Fruit fly (Drosophila melanogaster): ENCODE results near the gene CG6138.
A peak's percentile ranks its signal among the peaks of the same experiment; 100 is the strongest.

CG6138 gene

DNA sequence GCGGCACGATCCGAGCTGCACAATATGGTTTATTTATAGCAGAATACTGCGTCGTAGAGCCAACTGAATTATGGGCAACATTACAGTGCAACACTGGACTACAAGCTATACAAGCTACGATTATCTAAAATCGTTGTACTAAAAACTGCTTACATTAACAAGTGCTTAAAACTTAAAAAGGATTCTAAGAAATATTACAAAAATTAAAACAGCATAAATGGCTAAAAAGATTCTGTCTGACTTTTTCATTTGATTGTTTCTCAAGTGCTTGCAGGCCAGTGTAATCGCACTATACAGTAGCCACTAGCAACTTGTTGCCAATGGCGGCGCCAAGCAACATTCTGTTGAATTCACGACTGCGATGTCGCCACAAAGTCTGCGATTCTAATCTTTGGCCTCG is 49.7 kb downstream of the CG6138 start (continued):
- TF ChIP-seq onecut (GFP tag; IDR thresholded peaks at IDR 0.05), result peak; percentile 42
- no peak for TF ChIP-seq ato (GFP tag; IDR thresholded peaks at IDR 0.05; ENCODE audit: partially characterized antibody)
- TF ChIP-seq Neu2 (GFP tag; optimal IDR thresholded peaks at IDR 0.05; ENCODE audit: borderline replicate concordance), result no peak
- no peak for TF ChIP-seq Lim3 (GFP tag; IDR thresholded peaks at IDR 0.05)
- no peak for TF ChIP-seq bigmax (GFP tag; optimal IDR thresholded peaks at IDR 0.05)
- TF ChIP-seq C15 (GFP tag; IDR thresholded peaks at IDR 0.05), result 0 out of 3 replicates have a peak, but pooled peaks have one; percentile 41
- peak; percentile 89 for TF ChIP-seq stc (GFP tag; IDR thresholded peaks at IDR 0.05)
- TF ChIP-seq sisA (GFP tag; IDR thresholded peaks at IDR 0.05), result peak; percentile 80
- peak; percentile 28 for TF ChIP-seq Fer1 (GFP tag; optimal IDR thresholded peaks at IDR 0.05)
- TF ChIP-seq Optix (GFP tag; IDR thresholded peaks at IDR 0.05), result peak; percentile 71; the same call in 2 of the 3 replicates
- no peak for TF ChIP-seq sna (GFP tag; IDR thresholded peaks at IDR 0.05; ENCODE audit: partially characterized antibody)
- peak; percentile 36 for TF ChIP-seq jing (GFP tag; optimal IDR thresholded peaks at IDR 0.05)
- peak; percentile 73 for TF ChIP-seq CG6254 (GFP tag; optimal IDR thresholded peaks at IDR 0.05)
- peak; percentile 73 for TF ChIP-seq lab (GFP tag; optimal IDR thresholded peaks at IDR 0.05)
- TF ChIP-seq shn (GFP tag; optimal IDR thresholded peaks at IDR 0.05), result peak; percentile 44
- TF ChIP-seq CG17385 (GFP tag; optimal IDR thresholded peaks at IDR 0.05), result peak; percentile 57
- TF ChIP-seq CG17359 (tag; optimal IDR thresholded peaks at IDR 0.05), result peak; percentile 82
- TF ChIP-seq CG34376 (GFP tag; optimal IDR thresholded peaks at IDR 0.05), result no peak
- peak; percentile 59 for TF ChIP-seq jumu (GFP tag; optimal IDR thresholded peaks at IDR 0.05)
- peak; percentile 85 for TF ChIP-seq unpg (GFP tag; optimal IDR thresholded peaks at IDR 0.05)
- no peak for TF ChIP-seq Ets97D (GFP tag; optimal IDR thresholded peaks at IDR 0.05)
- TF ChIP-seq Eip74EF (GFP tag; optimal IDR thresholded peaks at IDR 0.05), result peak in 1 of 2 experiments; percentile 63
- TF ChIP-seq CG17912 (GFP tag; optimal IDR thresholded peaks at IDR 0.05), result no peak
- no peak for TF ChIP-seq B-H2 (GFP tag; optimal IDR thresholded peaks at IDR 0.05)
- no peak for TF ChIP-seq insv (GFP tag; optimal IDR thresholded peaks at IDR 0.05)
- no peak for TF ChIP-seq Sin3A (optimal IDR thresholded peaks at IDR 0.05)
- TF ChIP-seq CG10321 (GFP tag; IDR thresholded peaks at IDR 0.05), result peak; percentile 12; the same call in 1 of the 2 replicates
- TF ChIP-seq BEAF-32 (GFP tag; optimal IDR thresholded peaks at IDR 0.05), result no peak
- peak; percentile 86 for TF ChIP-seq ken (GFP tag; IDR thresholded peaks at IDR 0.05)
- TF ChIP-seq inv (GFP tag; IDR thresholded peaks at IDR 0.05; ENCODE audit: partially characterized antibody), result no peak
- TF ChIP-seq gsb-n (tag; optimal IDR thresholded peaks at IDR 0.05), result peak; percentile 78
- no peak for TF ChIP-seq usp (GFP tag; optimal IDR thresholded peaks at IDR 0.05)
- no peak for TF ChIP-seq Dp (GFP tag; optimal IDR thresholded peaks at IDR 0.05)
- TF ChIP-seq CG7357 (GFP tag; IDR thresholded peaks at IDR 0.05), result peak; percentile 57; the same call in 1 of the 3 replicates
- peak; percentile 50 for TF ChIP-seq ro (GFP tag; IDR thresholded peaks at IDR 0.05)
- no peak for TF ChIP-seq hb (GFP tag; IDR thresholded peaks at IDR 0.05; ENCODE audit: partially characterized antibody)
- TF ChIP-seq Jarid2 (GFP tag; optimal IDR thresholded peaks at IDR 0.05), result peak; percentile 23
- no peak for TF ChIP-seq CG15479 (GFP tag; optimal IDR thresholded peaks at IDR 0.05)
- TF ChIP-seq ara (GFP tag; IDR thresholded peaks at IDR 0.05), result peak; percentile 89
- no peak for TF ChIP-seq toy (GFP tag; IDR thresholded peaks at IDR 0.05)
- peak; percentile 35 for TF ChIP-seq Nf-YB (GFP tag; optimal IDR thresholded peaks at IDR 0.05)
- TF ChIP-seq CG4282 (GFP tag; optimal IDR thresholded peaks at IDR 0.05), result no peak
- TF ChIP-seq dan (GFP tag; IDR thresholded peaks at IDR 0.05), result no peak
- TF ChIP-seq Sry-δ (GFP tag; optimal IDR thresholded peaks at IDR 0.05), result peak; percentile 0
- TF ChIP-seq Xrp1 (GFP tag; IDR thresholded peaks at IDR 0.05), result peak; percentile 90
- peak; percentile 82 for TF ChIP-seq E2f1 (GFP tag; IDR thresholded peaks at IDR 0.05)
- no peak for TF ChIP-seq luna (GFP tag; optimal IDR thresholded peaks at IDR 0.05)
- TF ChIP-seq Nf-YA (GFP tag; IDR thresholded peaks at IDR 0.05), result no peak
- TF ChIP-seq Lpt (GFP tag; optimal IDR thresholded peaks at IDR 0.05), result no peak
- TF ChIP-seq CrebB (tag; optimal IDR thresholded peaks at IDR 0.05), result peak; percentile 24
- no peak for TF ChIP-seq sd (tag; optimal IDR thresholded peaks at IDR 0.05)

All from whole organism, embryonic.